Fruit fly (Drosophila melanogaster): ENCODE results near the gene AP-1gamma.

Gene AP-1gamma

dm6 chrX:9158366-9158765 lies 49.9 kb downstream of the AP-1gamma start, which contains the start of the genes Ost48 and Dlip1 (continued):
- TF ChIP-seq pzg (GFP tag; optimal IDR thresholded peaks at IDR 0.05) (peak; percentile 43), ind (GFP tag; optimal IDR thresholded peaks at IDR 0.05) (no peak), Meics (GFP tag; optimal IDR thresholded peaks at IDR 0.05) (no peak), phol (tag; optimal IDR thresholded peaks at IDR 0.05) (peak; percentile 36), CG2889 (GFP tag; IDR thresholded peaks at IDR 0.05) (no peak), CG9215 (GFP tag; IDR thresholded peaks at IDR 0.05) (no peak), Eip74EF (GFP tag; optimal IDR thresholded peaks at IDR 0.05) (no peak), E2f1 (GFP tag; IDR thresholded peaks at IDR 0.05) (no peak), CG13287 (GFP tag; IDR thresholded peaks at IDR 0.05; ENCODE audit: partially characterized antibody) (peak; percentile 61; the same call in 1 of the 2 replicates), dimm (GFP tag; IDR thresholded peaks at IDR 0.05) (no peak), Tbp (GFP tag; optimal IDR thresholded peaks at IDR 0.05) (no peak), bbx (GFP tag; IDR thresholded peaks at IDR 0.05; ENCODE audit: partially characterized antibody) (0 out of 2 replicates have a peak, but pooled peaks have one; percentile 25), gfzf (GFP tag; optimal IDR thresholded peaks at IDR 0.05) (peak; percentile 64), tna (GFP tag; IDR thresholded peaks at IDR 0.05; ENCODE audit: partially characterized antibody) (no peak), mld (GFP tag; IDR thresholded peaks at IDR 0.05; ENCODE audit: partially characterized antibody) (no peak), CG4617 (GFP tag; optimal IDR thresholded peaks at IDR 0.05; ENCODE audit: borderline replicate concordance) (no peak), D19A (tag; optimal IDR thresholded peaks at IDR 0.05) (no peak), CG4854 (GFP tag; optimal IDR thresholded peaks at IDR 0.05) (no peak), nau (GFP tag; optimal IDR thresholded peaks at IDR 0.05) (no peak), bigmax (GFP tag; optimal IDR thresholded peaks at IDR 0.05) (peak; percentile 71), Dll (GFP tag; IDR thresholded peaks at IDR 0.05; ENCODE audit: partially characterized antibody) (peak; percentile 58; the same call in 2 of the 4 replicates), tup (GFP tag; optimal IDR thresholded peaks at IDR 0.05) (no peak), MESR4 (GFP tag; optimal IDR thresholded peaks at IDR 0.05) (peak; percentile 28), CG2129 (GFP tag; IDR thresholded peaks at IDR 0.05; ENCODE audit: partially characterized antibody) (no peak), dysf (GFP tag; IDR thresholded peaks at IDR 0.05) (no peak), amos (GFP tag; IDR thresholded peaks at IDR 0.05; ENCODE audit: partially characterized antibody) (peak; percentile 43; the same call in 1 of the 2 replicates), CG16779 (GFP tag; IDR thresholded peaks at IDR 0.05) (no peak), HHEX (GFP tag; optimal IDR thresholded peaks at IDR 0.05) (no peak), CTCF (GFP tag; optimal IDR thresholded peaks at IDR 0.05) (no peak), Atf6 (GFP tag; IDR thresholded peaks at IDR 0.05) (no peak), Sin3A (optimal IDR thresholded peaks at IDR 0.05) (peak; percentile 24), CG34224 (GFP tag; IDR thresholded peaks at IDR 0.05; ENCODE audit: partially characterized antibody) (peak; percentile 28; the same call in 1 of the 3 replicates), Six4 (GFP tag; optimal IDR thresholded peaks at IDR 0.05) (no peak), CG14710 (tag; optimal IDR thresholded peaks at IDR 0.05) (peak; percentile 12), HLH4C (GFP tag; IDR thresholded peaks at IDR 0.05; ENCODE audit: partially characterized antibody) (peak; percentile 39; the same call in 1 of the 3 replicates), CG13424 (tag; optimal IDR thresholded peaks at IDR 0.05) (no peak), eve (GFP tag; optimal IDR thresholded peaks at IDR 0.05) (no peak), wdn (GFP tag; IDR thresholded peaks at IDR 0.05) (no peak), Abd-B (GFP tag; optimal IDR thresholded peaks at IDR 0.05) (no peak), sim (GFP tag; IDR thresholded peaks at IDR 0.05) (no peak), unc-4 (GFP tag; IDR thresholded peaks at IDR 0.05; ENCODE audit: partially characterized antibody) (peak; percentile 52; the same call in 1 of the 2 replicates), Poxn (GFP tag; IDR thresholded peaks at IDR 0.05) (no peak), danr (GFP tag; IDR thresholded peaks at IDR 0.05) (no peak), Adf1 (GFP tag; IDR thresholded peaks at IDR 0.05) (no peak), CG34422 (GFP tag; IDR thresholded peaks at IDR 0.05) (peak; percentile 50; the same call in 1 of the 3 replicates), Atf3 (GFP tag; optimal IDR thresholded peaks at IDR 0.05) (no peak), CG8089 (GFP tag; optimal IDR thresholded peaks at IDR 0.05) (no peak), CG15514 (GFP tag; optimal IDR thresholded peaks at IDR 0.05) (no peak), org-1 (GFP tag; optimal IDR thresholded peaks at IDR 0.05) (no peak), CG32532 (GFP tag; IDR thresholded peaks at IDR 0.05) (no peak), Xbp1 (GFP tag; optimal IDR thresholded peaks at IDR 0.05) (peak; percentile 28)
